Worm (Caenorhabditis elegans) whole organism, early embryonic: Measurements from ENCODE around the gene ZK632.11.

ENCODE experiments used
- B0310.2 ChIP-seq: sonication (generic microtip); optimal IDR thresholded peaks from 2 replicates; lab custom pipeline; 2016; ENCODE audit warnings: mild to moderate bottlenecking, missing genetic modification characterization, missing compliant biosample characterization
- F13C5.2 ChIP-seq: sonication (generic microtip); optimal IDR thresholded peaks from 2 replicates; lab custom pipeline; 2017; ENCODE audit warnings: mild to moderate bottlenecking, missing genetic modification characterization, inconsistent platforms, missing compliant biosample characterization
- aly-1 ChIP-seq: sonication (generic microtip); optimal IDR thresholded peaks from 2 replicates; lab custom pipeline; 2016; ENCODE audit warnings: missing genetic modification characterization, missing compliant biosample characterization
- ama-1 ChIP-seq: fragments of 150-350 bp; optimal IDR thresholded peaks from 2 replicates; lab custom pipeline; 2014
- ceh-13 ChIP-seq: fragments of 200-800 bp; sonication (Bioruptor generic); optimal IDR thresholded peaks from 2 replicates; lab custom pipeline; 2018; ENCODE audit warnings: mild to moderate bottlenecking, missing genetic modification characterization, missing compliant biosample characterization
- ceh-36 ChIP-seq: sonication (generic microtip); optimal IDR thresholded peaks from 2 replicates; lab custom pipeline; 2016; ENCODE audit warnings: missing genetic modification characterization, inconsistent platforms, missing compliant biosample characterization
- ets-7 ChIP-seq: sonication (generic microtip); optimal IDR thresholded peaks from 2 replicates; lab custom pipeline; 2016; ENCODE audit warnings: missing genotype, missing genetic modification characterization, missing compliant biosample characterization
- flt-1 ChIP-seq: fragments of 200-800 bp; sonication (Bioruptor generic); IDR thresholded peaks from 2 replicates; pipeline ENCODE4 v1.3.6; 2022; ENCODE audit warnings: missing genetic modification characterization, missing compliant biosample characterization
- hmbx-1 ChIP-seq: sonication (generic microtip); optimal IDR thresholded peaks from 2 replicates; lab custom pipeline; 2016; ENCODE audit warnings: mild to moderate bottlenecking, missing genetic modification characterization, missing compliant biosample characterization
- hmg-4 ChIP-seq: fragments of 200-800 bp; sonication (Bioruptor generic); optimal IDR thresholded peaks from 2 replicates; lab custom pipeline; 2018; ENCODE audit warnings: mild to moderate bottlenecking, missing genetic modification characterization, missing compliant biosample characterization
- hnd-1 ChIP-seq: sonication (generic microtip); optimal IDR thresholded peaks from 2 replicates; lab custom pipeline; 2016; ENCODE audit warnings: missing genetic modification characterization, missing compliant biosample characterization
- pes-1 ChIP-seq: fragments of 200-800 bp; sonication (Bioruptor generic); IDR thresholded peaks from 2 replicates; pipeline ENCODE4 v1.3.6; 2022; ENCODE audit warnings: missing genetic modification reagents, missing genetic modification characterization, missing compliant biosample characterization
- scrt-1 ChIP-seq: fragments of 200-800 bp; sonication (Bioruptor generic); IDR thresholded peaks from 2 replicates; pipeline ENCODE4 v1.3.6; 2022; ENCODE audit warnings: missing genetic modification characterization, missing compliant biosample characterization
- sea-1 ChIP-seq: fragments of 200-800 bp; sonication (Bioruptor generic); conservative IDR thresholded peaks from 2 replicates; pipeline ENCODE4 v1.3.6; 2022; ENCODE audit warnings: missing genetic modification characterization, missing compliant biosample characterization
- tbx-11 ChIP-seq: fragments of 200-800 bp; sonication (Bioruptor generic); IDR thresholded peaks from 2 replicates; pipeline ENCODE4 v1.3.6; 2022; ENCODE audit warnings: missing genetic modification characterization, missing compliant biosample characterization
- tbx-37 ChIP-seq: fragments of 200-800 bp; sonication (Bioruptor generic); conservative IDR thresholded peaks from 2 replicates; pipeline ENCODE4 v1.3.6; 2022; ENCODE audit warnings: missing genetic modification reagents, missing genetic modification characterization, missing compliant biosample characterization
- tra-4 ChIP-seq: sonication (generic microtip); optimal IDR thresholded peaks from 2 replicates; lab custom pipeline; 2017; ENCODE audit warnings: missing genetic modification characterization, missing compliant biosample characterization

ZK632.11 gene

ce11 chrIII:9830502-9830901, 2.8 kb downstream of the ZK632.11 start, which contains the start of gene ZK632.12:
TSS of gene ZK632.12 (plus strand) at chrIII:9830802.
- no peak for TF ChIP-seq flt-1 (GFP tag; lab: Robert Waterston, UW)
- TF ChIP-seq B0310.2 (tag; lab: Kevin White, UChicago): no peak
- no peak for TF ChIP-seq aly-1 (tag; lab: Kevin White, UChicago)
- TF ChIP-seq ceh-36 (tag; lab: Kevin White, UChicago): no peak
- no peak for TF ChIP-seq hnd-1 (tag; lab: Kevin White, UChicago)
- no peak for TF ChIP-seq pes-1 (GFP tag; lab: Robert Waterston, UW)
- no peak for TF ChIP-seq F13C5.2 (tag; lab: Kevin White, UChicago)
- TF ChIP-seq ama-1 (lab: Kevin White, UChicago): no peak
- no peak for TF ChIP-seq tbx-11 (GFP tag; lab: Robert Waterston, UW)
- TF ChIP-seq tbx-37 (GFP tag; lab: Robert Waterston, UW): no peak

ce11 chrIII:9832569-9832968, 4.9 kb downstream of the ZK632.11 start:
- TF ChIP-seq B0310.2 (tag; lab: Kevin White, UChicago): no peak
- TF ChIP-seq hnd-1 (tag; lab: Kevin White, UChicago): no peak

- TF ChIP-seq scrt-1 (GFP tag; lab: Robert Waterston, UW) (no peak), sea-1 (GFP tag; lab: Robert Waterston, UW) (no peak), aly-1 (tag; lab: Kevin White, UChicago) (no peak), F13C5.2 (tag; lab: Kevin White, UChicago) (no peak), B0310.2 (tag; lab: Kevin White, UChicago) (no peak), hnd-1 (tag; lab: Kevin White, UChicago) (no peak)
Observed at ce11 chrIII:9834888-9835287, 7.2 kb downstream of the ZK632.11 start, which contains the start of gene K11H3.8. TSS of gene K11H3.8 (plus strand) at chrIII:9835188.

ce11 chrIII:9843715-9844114, 16.0 kb downstream of the ZK632.11 start, which contains the start of gene K11H3.5:
TSS of gene K11H3.5 (plus strand) at chrIII:9843768.
- TF ChIP-seq ceh-13 (GFP tag; lab: Kevin White, UChicago) (no peak), scrt-1 (GFP tag; lab: Robert Waterston, UW) (no peak), ceh-36 (tag; lab: Kevin White, UChicago) (no peak)

- TF ChIP-seq ceh-13 (GFP tag; lab: Kevin White, UChicago) (no peak), B0310.2 (tag; lab: Kevin White, UChicago) (no peak)
Observed at ce11 chrIII:9846093-9846492, 18.4 kb downstream of the ZK632.11 start, which contains the start of gene K11H3.2. TSS of gene K11H3.2 (plus strand) at chrIII:9846393.

ce11 chrIII:9848083-9848482, 20.4 kb downstream of the ZK632.11 start, which contains the start of gene mrpl-36:
TSS of gene mrpl-36 (minus strand) at chrIII:9848116.
- TF ChIP-seq hmg-4 (GFP tag; lab: Kevin White, UChicago) (no peak), tra-4 (tag; lab: Kevin White, UChicago) (no peak), flt-1 (GFP tag; lab: Robert Waterston, UW) (no peak), scrt-1 (GFP tag; lab: Robert Waterston, UW) (no peak), B0310.2 (tag; lab: Kevin White, UChicago) (no peak), tbx-11 (GFP tag; lab: Robert Waterston, UW) (no peak), F13C5.2 (tag; lab: Kevin White, UChicago) (no peak), ama-1 (lab: Kevin White, UChicago) (no peak), tbx-37 (GFP tag; lab: Robert Waterston, UW) (no peak), aly-1 (tag; lab: Kevin White, UChicago) (no peak), hnd-1 (tag; lab: Kevin White, UChicago) (no peak), hmbx-1 (tag; lab: Kevin White, UChicago) (no peak)

ce11 chrIII:9848603-9849002, 20.9 kb downstream of the ZK632.11 start:
- TF ChIP-seq tbx-37 (GFP tag; lab: Robert Waterston, UW): no peak

- TF ChIP-seq tbx-37 (GFP tag; lab: Robert Waterston, UW): peak; percentile 73
- TF ChIP-seq pes-1 (GFP tag; lab: Robert Waterston, UW): peak; percentile 80
- TF ChIP-seq tbx-11 (GFP tag; lab: Robert Waterston, UW): peak; percentile 74; the same call in 1 of the 2 replicates
- peak; percentile 71; the same call in 1 of the 2 replicates for TF ChIP-seq flt-1 (GFP tag; lab: Robert Waterston, UW)
- TF ChIP-seq scrt-1 (GFP tag; lab: Robert Waterston, UW): peak; percentile 73
Observed at ce11 chrIII:9849111-9849510, 21.4 kb downstream of the ZK632.11 start.

- TF ChIP-seq tbx-11 (GFP tag; lab: Robert Waterston, UW): no peak
- TF ChIP-seq F13C5.2 (tag; lab: Kevin White, UChicago): no peak
- TF ChIP-seq ama-1 (lab: Kevin White, UChicago): no peak
- TF ChIP-seq flt-1 (GFP tag; lab: Robert Waterston, UW): no peak
- TF ChIP-seq tbx-37 (GFP tag; lab: Robert Waterston, UW): no peak
- no peak for TF ChIP-seq hmg-4 (GFP tag; lab: Kevin White, UChicago)
- TF ChIP-seq hnd-1 (tag; lab: Kevin White, UChicago): no peak
- TF ChIP-seq ets-7 (tag; lab: Kevin White, UChicago): no peak
- no peak for TF ChIP-seq tra-4 (tag; lab: Kevin White, UChicago)
- no peak for TF ChIP-seq hmbx-1 (tag; lab: Kevin White, UChicago)
- TF ChIP-seq aly-1 (tag; lab: Kevin White, UChicago): no peak
- no peak for TF ChIP-seq pes-1 (GFP tag; lab: Robert Waterston, UW)
- no peak for TF ChIP-seq B0310.2 (tag; lab: Kevin White, UChicago)
- TF ChIP-seq ceh-36 (tag; lab: Kevin White, UChicago): no peak
- no peak for TF ChIP-seq ceh-13 (GFP tag; lab: Kevin White, UChicago)
- no peak for TF ChIP-seq scrt-1 (GFP tag; lab: Robert Waterston, UW)
- no peak for TF ChIP-seq sea-1 (GFP tag; lab: Robert Waterston, UW)
Observed at ce11 chrIII:9849950-9850349, 22.2 kb downstream of the ZK632.11 start.
